Worm (Caenorhabditis elegans) whole organism, early embryonic: Measurements from ENCODE around the gene aakb-2.

Experiments used
- ama-1 ChIP-seq: fragments of 150-350 bp; optimal IDR thresholded peaks from 2 replicates; lab custom pipeline; 2014
- tra-4 ChIP-seq: sonication (generic microtip); optimal IDR thresholded peaks from 2 replicates; lab custom pipeline; 2017; ENCODE audit warnings: missing genetic modification characterization, missing compliant biosample characterization

ce11 chrIII:11218150-11218841 lies 18.6 kb upstream of the aakb-2 start, which contains the start of the genes tbx-34 and wht-8:
- TF ChIP-seq tra-4 (tag; lab: Kevin White, UChicago) = no peak
- no peak for TF ChIP-seq ama-1 (lab: Kevin White, UChicago)
